Fruit fly (Drosophila melanogaster): Measurements from ENCODE around the gene TotE.

Gene TotE

DNA sequence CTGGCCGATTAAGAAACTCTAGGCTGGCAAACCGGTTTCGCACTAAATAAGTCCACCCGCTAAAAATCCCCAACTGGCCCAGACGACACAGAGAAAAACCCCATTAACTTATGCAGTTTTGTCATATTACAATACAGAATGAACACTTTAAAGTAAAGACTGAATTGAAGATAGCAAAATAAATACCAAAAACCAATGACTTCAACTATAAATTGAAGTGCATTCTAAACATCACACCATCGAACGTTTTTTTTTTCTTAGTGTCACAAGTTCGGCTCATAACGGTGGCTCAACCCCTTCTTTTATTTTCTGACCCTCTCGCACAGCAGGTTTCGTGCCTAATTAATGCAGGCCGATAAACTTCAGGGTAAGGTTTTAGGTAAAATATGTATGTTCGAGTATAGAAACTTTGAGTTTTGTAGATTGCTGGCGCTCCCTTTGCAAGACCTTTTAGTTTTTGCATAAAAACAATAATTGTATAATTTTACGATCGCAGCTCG lies 28.1 kb upstream of the TotE start:
- TF ChIP-seq ey (GFP tag; optimal IDR thresholded peaks at IDR 0.05) (peak; percentile 81), Rel (GFP tag; optimal IDR thresholded peaks at IDR 0.05) (no peak), Rel (tag; optimal IDR thresholded peaks at IDR 0.05) (peak; percentile 10), Mio (GFP tag; optimal IDR thresholded peaks at IDR 0.05) (no peak), Vsx2 (GFP tag; optimal IDR thresholded peaks at IDR 0.05; ENCODE audit: partially characterized antibody) (no peak), Dfd (GFP tag; optimal IDR thresholded peaks at IDR 0.05) (no peak), HLH106 (tag; optimal IDR thresholded peaks at IDR 0.05) (peak; percentile 50), CrebA (GFP tag; optimal IDR thresholded peaks at IDR 0.05; ENCODE audit: borderline replicate concordance) (no peak), N (GFP tag; optimal IDR thresholded peaks at IDR 0.05) (no peak), rgr (GFP tag; optimal IDR thresholded peaks at IDR 0.05) (peak; percentile 77), Abd-B (GFP tag; optimal IDR thresholded peaks at IDR 0.05) (no peak), OdsH (GFP tag; optimal IDR thresholded peaks at IDR 0.05) (peak; percentile 82), Hr83 (GFP tag; optimal IDR thresholded peaks at IDR 0.05; ENCODE audit: poor library complexity, severe bottlenecking) (no peak), woc (GFP tag; optimal IDR thresholded peaks at IDR 0.05) (peak; percentile 22), Sp1 (GFP tag; optimal IDR thresholded peaks at IDR 0.05) (peak; percentile 43), dsf (GFP tag; optimal IDR thresholded peaks at IDR 0.05; ENCODE audit: borderline replicate concordance) (no peak), Hr78 (GFP tag; optimal IDR thresholded peaks at IDR 0.05) (no peak), brk (GFP tag; optimal IDR thresholded peaks at IDR 0.05) (peak; percentile 60), Dif (GFP tag; optimal IDR thresholded peaks at IDR 0.05; ENCODE audit: partially characterized antibody) (no peak), Hnf4 (GFP tag; optimal IDR thresholded peaks at IDR 0.05) (peak; percentile 82), CG32264 (GFP tag; optimal IDR thresholded peaks at IDR 0.05) (no peak), Myc (optimal IDR thresholded peaks at IDR 0.05) (no peak), Jra (GFP tag; optimal IDR thresholded peaks at IDR 0.05) (peak; percentile 14), sv (GFP tag; optimal IDR thresholded peaks at IDR 0.05) (peak; percentile 84), tai (GFP tag; optimal IDR thresholded peaks at IDR 0.05) (peak; percentile 51), psq (GFP tag; optimal IDR thresholded peaks at IDR 0.05) (peak; percentile 62), jim (GFP tag; optimal IDR thresholded peaks at IDR 0.05) (no peak), fru (GFP tag; optimal IDR thresholded peaks at IDR 0.05) (peak; percentile 87), h (GFP tag; optimal IDR thresholded peaks at IDR 0.05) (peak; percentile 43), sage (GFP tag; optimal IDR thresholded peaks at IDR 0.05) (no peak), br (GFP tag; optimal IDR thresholded peaks at IDR 0.05) (peak; percentile 82), GATAd (GFP tag; optimal IDR thresholded peaks at IDR 0.05) (no peak), foxo (GFP tag; optimal IDR thresholded peaks at IDR 0.05) (peak in 1 of 2 experiments; percentile 82), pan (optimal IDR thresholded peaks at IDR 0.05) (no peak), dl (GFP tag; optimal IDR thresholded peaks at IDR 0.05; ENCODE audit: insufficient read depth in 1 of 2, partially characterized antibody in 2 of 2) (no peak), CG9705 (GFP tag; optimal IDR thresholded peaks at IDR 0.05) (no peak), dmrt93B (GFP tag; optimal IDR thresholded peaks at IDR 0.05) (peak; percentile 51), usp (GFP tag; optimal IDR thresholded peaks at IDR 0.05) (no peak), lola (GFP tag; optimal IDR thresholded peaks at IDR 0.05) (no peak)

dm6 chr2L:19940036-19940435 lies 26.7 kb upstream of the TotE start:
- TF ChIP-seq Sp1 (GFP tag; optimal IDR thresholded peaks at IDR 0.05) (no peak), Dif (GFP tag; optimal IDR thresholded peaks at IDR 0.05; ENCODE audit: partially characterized antibody) (no peak), sage (GFP tag; optimal IDR thresholded peaks at IDR 0.05) (no peak), N (GFP tag; optimal IDR thresholded peaks at IDR 0.05) (no peak), rgr (GFP tag; optimal IDR thresholded peaks at IDR 0.05) (no peak), CrebA (GFP tag; optimal IDR thresholded peaks at IDR 0.05; ENCODE audit: borderline replicate concordance) (no peak), Hr83 (GFP tag; optimal IDR thresholded peaks at IDR 0.05; ENCODE audit: poor library complexity, severe bottlenecking) (no peak), dsf (GFP tag; optimal IDR thresholded peaks at IDR 0.05; ENCODE audit: borderline replicate concordance) (no peak), Dfd (GFP tag; optimal IDR thresholded peaks at IDR 0.05) (no peak), h (GFP tag; optimal IDR thresholded peaks at IDR 0.05) (no peak), woc (GFP tag; optimal IDR thresholded peaks at IDR 0.05) (no peak), lola (GFP tag; optimal IDR thresholded peaks at IDR 0.05) (no peak), Hnf4 (GFP tag; optimal IDR thresholded peaks at IDR 0.05) (no peak), Myc (optimal IDR thresholded peaks at IDR 0.05) (no peak), CG9705 (GFP tag; optimal IDR thresholded peaks at IDR 0.05) (no peak), CG32264 (GFP tag; optimal IDR thresholded peaks at IDR 0.05) (no peak), GATAd (GFP tag; optimal IDR thresholded peaks at IDR 0.05) (no peak), br (GFP tag; optimal IDR thresholded peaks at IDR 0.05) (no peak), dmrt93B (GFP tag; optimal IDR thresholded peaks at IDR 0.05) (no peak), sv (GFP tag; optimal IDR thresholded peaks at IDR 0.05) (no peak)

All from whole organism, wandering third instar larva.